Worm (Caenorhabditis elegans): ENCODE results near the gene bath-37.

Gene bath-37

ce11 chrIV:12078907-12079523 lies 10.3 kb downstream of the bath-37 start, which contains the start of gene lex-1:
Gene lex-1, plus strand, starts transcription at chrIV:12079473.
- TF ChIP-seq unc-62 (GFP tag; optimal IDR thresholded peaks at IDR 0.05) (no peak), mbf-1 (tag; optimal IDR thresholded peaks at IDR 0.05) (no peak), fos-1 (tag; optimal IDR thresholded peaks at IDR 0.05) (peak; percentile 26), unc-55 (GFP tag; optimal IDR thresholded peaks at IDR 0.05) (peak; percentile 72), lsy-2 (tag; optimal IDR thresholded peaks at IDR 0.05) (peak in 1 of 2 experiments; percentile 66), crh-2 (tag; optimal IDR thresholded peaks at IDR 0.05) (peak; percentile 10), nhr-129 (tag; optimal IDR thresholded peaks at IDR 0.05) (peak; percentile 71), C34F6.9 (tag; optimal IDR thresholded peaks at IDR 0.05) (peak; percentile 60), lin-13 (GFP tag; optimal IDR thresholded peaks at IDR 0.05) (peak; percentile 34), ztf-11 (tag; optimal IDR thresholded peaks at IDR 0.05) (no peak), mdl-1 (tag; optimal IDR thresholded peaks at IDR 0.05) (peak in 1 of 2 experiments; percentile 37), gmeb-1 (tag; optimal IDR thresholded peaks at IDR 0.05) (peak; percentile 66)

ce11 chrIV:12080807-12081206 lies 12.1 kb downstream of the bath-37 start:
- no peak for TF ChIP-seq nhr-6 (tag; optimal IDR thresholded peaks at IDR 0.05)
- no peak for TF ChIP-seq sem-4 (tag; optimal IDR thresholded peaks at IDR 0.05)
- no peak for TF ChIP-seq ama-1 (optimal IDR thresholded peaks at IDR 0.05)
- TF ChIP-seq crh-2 (tag; optimal IDR thresholded peaks at IDR 0.05), result no peak
- TF ChIP-seq nhr-129 (tag; optimal IDR thresholded peaks at IDR 0.05), result no peak
- TF ChIP-seq elt-3 (tag; optimal IDR thresholded peaks at IDR 0.05), result no peak
- no peak for TF ChIP-seq R02D3.7 (tag; optimal IDR thresholded peaks at IDR 0.05)
- no peak for TF ChIP-seq lin-39 (tag; optimal IDR thresholded peaks at IDR 0.05)
- TF ChIP-seq nhr-25 (tag; optimal IDR thresholded peaks at IDR 0.05), result no peak
- TF ChIP-seq ceh-16 (tag; optimal IDR thresholded peaks at IDR 0.05), result no peak
- no peak for TF ChIP-seq sma-9 (GFP tag; optimal IDR thresholded peaks at IDR 0.05)
- no peak for TF ChIP-seq sma-9 (tag; optimal IDR thresholded peaks at IDR 0.05)
- TF ChIP-seq lin-11 (tag; optimal IDR thresholded peaks at IDR 0.05), result no peak
- TF ChIP-seq ztf-1 (GFP tag; conservative IDR thresholded peaks at IDR 0.05), result no peak
- no peak for TF ChIP-seq gmeb-1 (tag; optimal IDR thresholded peaks at IDR 0.05)
- TF ChIP-seq elt-1 (tag; optimal IDR thresholded peaks at IDR 0.05), result no peak

- TF ChIP-seq nhr-6 (tag; optimal IDR thresholded peaks at IDR 0.05) (no peak), mbf-1 (tag; optimal IDR thresholded peaks at IDR 0.05) (no peak), ceh-82 (tag; optimal IDR thresholded peaks at IDR 0.05) (no peak), sem-4 (tag; optimal IDR thresholded peaks at IDR 0.05) (no peak), lin-39 (tag; optimal IDR thresholded peaks at IDR 0.05) (no peak), nhr-10 (tag; optimal IDR thresholded peaks at IDR 0.05) (no peak), dmd-4 (tag; optimal IDR thresholded peaks at IDR 0.05) (no peak), skn-1 (tag; optimal IDR thresholded peaks at IDR 0.05) (no peak), mdl-1 (tag; optimal IDR thresholded peaks at IDR 0.05) (no peak), aly-2 (tag; optimal IDR thresholded peaks at IDR 0.05) (no peak), blmp-1 (tag; optimal IDR thresholded peaks at IDR 0.05; ENCODE audit: insufficient read depth) (no peak), peb-1 (tag; optimal IDR thresholded peaks at IDR 0.05) (no peak), crh-2 (tag; optimal IDR thresholded peaks at IDR 0.05) (no peak), nhr-21 (tag; optimal IDR thresholded peaks at IDR 0.05) (no peak), C34F6.9 (tag; optimal IDR thresholded peaks at IDR 0.05) (no peak)
Measured at ce11 chrIV:12084178-12084577, 15.5 kb downstream of the bath-37 start, which contains the start of gene repo-1. Gene repo-1, plus strand, starts transcription at chrIV:12084478.

ce11 chrIV:12084587-12084986 lies 15.9 kb downstream of the bath-37 start:
- TF ChIP-seq nhr-129 (tag; optimal IDR thresholded peaks at IDR 0.05) (peak; percentile 3), lin-39 (tag; optimal IDR thresholded peaks at IDR 0.05) (no peak)

- TF ChIP-seq C34F6.9 (tag; optimal IDR thresholded peaks at IDR 0.05) (no peak), ama-1 (optimal IDR thresholded peaks at IDR 0.05) (no peak), nhr-21 (tag; optimal IDR thresholded peaks at IDR 0.05) (no peak), peb-1 (tag; optimal IDR thresholded peaks at IDR 0.05) (no peak), blmp-1 (tag; optimal IDR thresholded peaks at IDR 0.05; ENCODE audit: insufficient read depth) (no peak)
Measured at ce11 chrIV:12085120-12085519, 16.4 kb downstream of the bath-37 start, which contains the start of gene rbm-34. Gene rbm-34, plus strand, starts transcription at chrIV:12085420.
